Fruit fly (Drosophila melanogaster) whole organism, wandering third instar larva: ENCODE results near the gene SmydA-8.

ENCODE experiments used
- Abd-B ChIP-seq: fragments of >200 bp; optimal IDR thresholded peaks from 2 replicates; lab custom pipeline; 2017; ENCODE audit warnings: missing biosample characterization, missing genetic modification characterization
- CG32264 ChIP-seq: fragments of 200-800 bp; sonication (Bioruptor generic); optimal IDR thresholded peaks from 2 replicates; lab custom pipeline; 2016; ENCODE audit warnings: missing biosample characterization, missing genetic modification characterization
- Myc ChIP-seq: fragments of >200 bp; optimal IDR thresholded peaks from 2 replicates; lab custom pipeline; 2017
- Rel ChIP-seq, 2 experiments: fragments of 200-800 bp; sonication (Bioruptor generic) in 1 of 2; optimal IDR thresholded peaks; 2 replicates in 1 of 2; 3 replicates in 1 of 2; lab custom pipeline; 2016 to 2019; ENCODE audit warnings: mild to moderate bottlenecking in 2 of 2, missing biosample characterization in 2 of 2, missing genetic modification characterization in 2 of 2, moderate library complexity in 1 of 2
- Vsx2 ChIP-seq: fragments of 200-300, 225-300 bp; sonication (Bioruptor generic); optimal IDR thresholded peaks from 2 replicates; lab custom pipeline; 2018; ENCODE audit warnings: missing biosample characterization, missing genetic modification characterization; ENCODE audit not compliant: partially characterized antibody
- h ChIP-seq: fragments of 200-800 bp; sonication (Bioruptor generic); optimal IDR thresholded peaks from 3 replicates; lab custom pipeline; 2016; ENCODE audit warnings: missing biosample characterization, mild to moderate bottlenecking, missing genetic modification characterization
- sage ChIP-seq: fragments of 200-800 bp; sonication (Bioruptor generic); optimal IDR thresholded peaks from 2 replicates; lab custom pipeline; 2016; ENCODE audit warnings: missing biosample characterization, mild to moderate bottlenecking, missing genetic modification characterization
- usp ChIP-seq: fragments of >200 bp; optimal IDR thresholded peaks from 2 replicates; lab custom pipeline; 2017; ENCODE audit warnings: missing biosample characterization, missing genetic modification characterization

DNA sequence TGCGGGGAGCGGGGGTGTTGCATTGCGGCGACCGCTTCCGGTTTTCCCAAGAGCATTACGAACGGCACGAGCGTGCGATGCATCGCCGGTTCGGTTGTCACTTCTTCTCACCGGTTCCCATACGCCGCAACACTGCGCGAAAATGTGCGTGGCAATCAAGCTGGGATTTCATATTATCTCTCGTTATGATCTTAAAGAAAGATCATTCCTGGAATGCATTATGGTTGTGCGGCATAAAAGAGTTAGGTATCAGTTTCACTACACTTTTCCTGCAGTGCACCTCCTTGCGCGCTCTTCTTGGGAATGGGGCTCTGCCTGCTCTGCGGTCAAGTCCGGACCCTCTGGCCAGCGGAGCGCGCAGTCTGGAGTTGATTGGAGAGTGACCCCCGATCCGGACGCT is 47.5 kb downstream of the SmydA-8 start:
- TF ChIP-seq usp (no peak), Vsx2 (GFP tag; lab: Kevin White, UChicago) (no peak), Abd-B (GFP tag; lab: Kevin White, UChicago) (no peak), sage (GFP tag; lab: Kevin White, UChicago) (no peak), Rel (GFP tag; optimal IDR thresholded peaks at IDR 0.05; lab: Kevin White, UChicago) (no peak), Rel (tag; optimal IDR thresholded peaks at IDR 0.05; lab: Kevin White, UChicago) (no peak), Myc (lab: Kevin White, UChicago) (no peak), CG32264 (no peak), h (GFP tag; lab: Kevin White, UChicago) (no peak)
